Worm (Caenorhabditis elegans) whole organism, L1 larva: ENCODE data around the gene E02C12.6.

Source experiments
- C34B4.2 ChIP-seq: sonication (generic microtip); optimal IDR thresholded peaks from 2 replicates; lab custom pipeline; 2017; ENCODE audit warnings: mild to moderate bottlenecking, missing genetic modification characterization, missing compliant biosample characterization
- alr-1 ChIP-seq: fragments of 200-800 bp; sonication (Bioruptor generic); optimal IDR thresholded peaks from 2 replicates; lab custom pipeline; 2018; ENCODE audit warnings: borderline replicate concordance, mild to moderate bottlenecking, missing genetic modification characterization, missing compliant biosample characterization
- aly-2 ChIP-seq: fragments of 150-350 bp; optimal IDR thresholded peaks from 2 replicates; lab custom pipeline; 2014; ENCODE audit warnings: missing biosample characterization, missing genetic modification characterization
- ceh-8 ChIP-seq: fragments of 200-800 bp; sonication (Bioruptor generic); optimal IDR thresholded peaks from 2 replicates; lab custom pipeline; 2018; ENCODE audit warnings: mild to moderate bottlenecking, missing genetic modification characterization, moderate library complexity, missing compliant biosample characterization
- ceh-82 ChIP-seq, 3 experiments: fragments of 150-350 bp in 1 of 3; sonication (generic microtip) in 2 of 3; optimal IDR thresholded peaks; 2 replicates each; lab custom pipeline; 2014 to 2017; ENCODE audit warnings: missing biosample characterization in 3 of 3, missing genetic modification characterization in 3 of 3
- ceh-90 ChIP-seq: sonication (generic microtip); optimal IDR thresholded peaks from 2 replicates; lab custom pipeline; 2016; ENCODE audit warnings: missing genetic modification characterization, missing compliant biosample characterization
- efl-1 ChIP-seq, 4 experiments: fragments of 150-350 bp; optimal IDR thresholded peaks in 3 of 4; peaks in 1 of 4; 1 replicate in 1 of 4; 2 replicates in 3 of 4; lab custom pipeline; 2014; ENCODE audit warnings: missing biosample characterization in 2 of 4, missing genetic modification characterization in 2 of 4, missing genetic modification reagents in 2 of 4
- egl-13 ChIP-seq: sonication (generic microtip); optimal IDR thresholded peaks from 2 replicates; lab custom pipeline; 2016; ENCODE audit warnings: missing genotype, missing genetic modification reagents, missing genetic modification characterization, missing compliant biosample characterization
- elt-2 ChIP-seq: sonication (generic microtip); optimal IDR thresholded peaks from 2 replicates; lab custom pipeline; 2016; ENCODE audit warnings: missing genetic modification characterization, mild to moderate bottlenecking, inconsistent platforms, missing compliant biosample characterization, missing genetic modification reagents
- elt-3 ChIP-seq, 6 experiments: fragments of 150-350 bp in 1 of 6; sonication (generic microtip); optimal IDR thresholded peaks; 2 replicates each; lab custom pipeline; 2017 to 2018; ENCODE audit warnings: missing biosample characterization in 6 of 6, missing genetic modification characterization in 6 of 6, inconsistent platforms in 1 of 6
- fkh-10 ChIP-seq: sonication (generic microtip); optimal IDR thresholded peaks from 2 replicates; lab custom pipeline; 2017; ENCODE audit warnings: missing biosample characterization, missing genetic modification reagents, missing genetic modification characterization
- grh-1 ChIP-seq: fragments of 200-800 bp; sonication (Bioruptor generic); IDR thresholded peaks from 2 replicates; pipeline ENCODE4 v1.3.6; 2022; ENCODE audit warnings: missing genetic modification reagents, missing genetic modification characterization, missing compliant biosample characterization
- hlh-17 ChIP-seq: fragments of 200-800 bp; sonication (Bioruptor generic); optimal IDR thresholded peaks from 2 replicates; lab custom pipeline; 2018; ENCODE audit warnings: missing genetic modification characterization, mild to moderate bottlenecking, missing compliant biosample characterization, moderate library complexity, borderline replicate concordance
- hpl-2 ChIP-seq: fragments of 150-350 bp; optimal IDR thresholded peaks from 2 replicates; lab custom pipeline; 2014; ENCODE audit warnings: missing biosample characterization, missing genetic modification reagents, missing genetic modification characterization
- irx-1 ChIP-seq: sonication (generic microtip); optimal IDR thresholded peaks from 2 replicates; lab custom pipeline; 2016; ENCODE audit warnings: missing genetic modification characterization, missing compliant biosample characterization
- lin-13 ChIP-seq: fragments of 150-350 bp; optimal IDR thresholded peaks from 2 replicates; lab custom pipeline; 2014; ENCODE audit warnings: missing biosample characterization, missing genetic modification reagents, missing genetic modification characterization
- lin-14 ChIP-seq: fragments of 200-800 bp; sonication (Bioruptor generic); optimal IDR thresholded peaks from 2 replicates; lab custom pipeline; 2018; ENCODE audit warnings: mild to moderate bottlenecking, missing genetic modification characterization, moderate library complexity, missing compliant biosample characterization
- lin-35 ChIP-seq, 2 experiments: fragments of 150-350 bp; optimal IDR thresholded peaks; 2 replicates each; lab custom pipeline; 2014; ENCODE audit warnings: missing biosample characterization in 2 of 2, missing genetic modification characterization in 2 of 2, missing genetic modification reagents in 2 of 2
- lin-39 ChIP-seq: fragments of 150-350 bp; optimal IDR thresholded peaks from 2 replicates; lab custom pipeline; 2014; ENCODE audit warnings: missing biosample characterization, missing genetic modification reagents, missing genetic modification characterization
- lsy-2 ChIP-seq, 2 experiments: fragments of 150-350 bp; optimal IDR thresholded peaks; 2 replicates each; lab custom pipeline; 2014; ENCODE audit warnings: missing biosample characterization in 2 of 2, missing genetic modification characterization in 2 of 2
- mab-9 ChIP-seq: fragments of 200-800 bp; sonication (Bioruptor generic); IDR thresholded peaks from 2 replicates; pipeline ENCODE4 v1.3.6; 2022; ENCODE audit warnings: missing genetic modification reagents, missing genetic modification characterization, missing compliant biosample characterization
- mdl-1 ChIP-seq, 2 experiments: fragments of 150-350 bp; optimal IDR thresholded peaks; 2 replicates each; lab custom pipeline; 2014 to 2017; ENCODE audit warnings: missing biosample characterization in 2 of 2, missing genetic modification characterization in 2 of 2, inconsistent platforms in 1 of 2
- mep-1 ChIP-seq: fragments of 150-350 bp; optimal IDR thresholded peaks from 2 replicates; lab custom pipeline; 2014; ENCODE audit warnings: missing biosample characterization, missing genetic modification characterization
- nhr-12 ChIP-seq: sonication (generic microtip); optimal IDR thresholded peaks from 2 replicates; lab custom pipeline; 2017; ENCODE audit warnings: missing biosample characterization, missing genetic modification characterization
- nhr-20 ChIP-seq: sonication (generic microtip); optimal IDR thresholded peaks from 2 replicates; lab custom pipeline; 2016; ENCODE audit warnings: mild to moderate bottlenecking, missing genetic modification characterization, missing compliant biosample characterization
- nhr-47 ChIP-seq: sonication (generic microtip); optimal IDR thresholded peaks from 2 replicates; lab custom pipeline; 2016; ENCODE audit warnings: mild to moderate bottlenecking, missing genetic modification characterization, moderate library complexity, missing compliant biosample characterization
- nhr-84 ChIP-seq: sonication (generic microtip); optimal IDR thresholded peaks from 2 replicates; lab custom pipeline; 2017; ENCODE audit warnings: missing biosample characterization, missing genetic modification characterization
- nhr-85 ChIP-seq: sonication (generic microtip); peaks from one replicate; lab custom pipeline; 2016; ENCODE audit warnings: missing genetic modification characterization, inconsistent platforms, missing compliant biosample characterization
- nhr-90 ChIP-seq: sonication (generic microtip); optimal IDR thresholded peaks from 2 replicates; lab custom pipeline; 2016; ENCODE audit warnings: mild to moderate bottlenecking, missing genetic modification characterization, missing compliant biosample characterization; ENCODE audit not compliant: poor library complexity
- pag-3 ChIP-seq: sonication (generic microtip); optimal IDR thresholded peaks from 2 replicates; lab custom pipeline; 2017; ENCODE audit warnings: missing genetic modification characterization, mild to moderate bottlenecking, missing compliant biosample characterization, antibody characterized with exemption, borderline replicate concordance; ENCODE audit not compliant: insufficient read depth
- pax-3 ChIP-seq: fragments of 200-800 bp; sonication (Bioruptor generic); optimal IDR thresholded peaks from 2 replicates; lab custom pipeline; 2018; ENCODE audit warnings: mild to moderate bottlenecking, missing genetic modification characterization, moderate library complexity, missing compliant biosample characterization
- pqm-1 ChIP-seq: sonication (generic microtip); optimal IDR thresholded peaks from 3 replicates; lab custom pipeline; 2017; ENCODE audit warnings: missing biosample characterization, missing genetic modification characterization
- rnt-1 ChIP-seq: sonication (generic microtip); optimal IDR thresholded peaks from 2 replicates; lab custom pipeline; 2016; ENCODE audit warnings: mild to moderate bottlenecking, missing genetic modification characterization, moderate library complexity, missing compliant biosample characterization
- snpc-4 ChIP-seq: fragments of 150-350 bp; optimal IDR thresholded peaks from 2 replicates; lab custom pipeline; 2014; ENCODE audit warnings: missing biosample characterization, missing genetic modification characterization
- snu-23 ChIP-seq: sonication (generic microtip); optimal IDR thresholded peaks from 2 replicates; lab custom pipeline; 2016; ENCODE audit warnings: missing genetic modification characterization, missing compliant biosample characterization
- sptf-1 ChIP-seq: fragments of 150-350 bp; optimal IDR thresholded peaks from 2 replicates; lab custom pipeline; 2014; ENCODE audit warnings: missing biosample characterization, missing genetic modification characterization
- tbx-2 ChIP-seq: sonication (generic microtip); optimal IDR thresholded peaks from 2 replicates; lab custom pipeline; 2016; ENCODE audit warnings: missing genetic modification characterization, missing compliant biosample characterization
- tlp-1 ChIP-seq: fragments of 150-350 bp; optimal IDR thresholded peaks from 2 replicates; lab custom pipeline; 2014; ENCODE audit warnings: missing biosample characterization, missing genetic modification characterization
- unc-130 ChIP-seq: fragments of 150-350 bp; optimal IDR thresholded peaks from 2 replicates; lab custom pipeline; 2017; ENCODE audit warnings: missing biosample characterization, missing genetic modification characterization, inconsistent platforms
- vab-15 ChIP-seq: sonication (generic microtip); optimal IDR thresholded peaks from 2 replicates; lab custom pipeline; 2017; ENCODE audit warnings: missing genotype, mild to moderate bottlenecking, missing genetic modification characterization, missing compliant biosample characterization
- xbp-1 ChIP-seq: sonication (generic microtip); optimal IDR thresholded peaks from 2 replicates; lab custom pipeline; 2016; ENCODE audit warnings: missing genetic modification characterization, missing compliant biosample characterization
- zag-1 ChIP-seq: fragments of 150-350 bp; optimal IDR thresholded peaks from 2 replicates; lab custom pipeline; 2014; ENCODE audit warnings: missing biosample characterization, missing genetic modification characterization
- zip-4 ChIP-seq: fragments of 200-800 bp; sonication (Bioruptor generic); optimal IDR thresholded peaks from 2 replicates; lab custom pipeline; 2018; ENCODE audit warnings: mild to moderate bottlenecking, missing genetic modification characterization, moderate library complexity, missing compliant biosample characterization

E02C12.6 gene

ce11 chrV:9324167-9324566, 46.7 kb downstream of the E02C12.6 start (continued):
- TF ChIP-seq unc-130 (tag; lab: Kevin White, UChicago): no peak
- TF ChIP-seq ceh-82 (tag; optimal IDR thresholded peaks at IDR 0.05; lab: Kevin White, UChicago): no peak
- peak; percentile 56 for TF ChIP-seq nhr-85 (tag; lab: Kevin White, UChicago)
- no peak for TF ChIP-seq hpl-2 (GFP tag; lab: Kevin White, UChicago)
- TF ChIP-seq alr-1 (tag; lab: Kevin White, UChicago): no peak
- peak; percentile 3 for TF ChIP-seq nhr-20 (tag; lab: Kevin White, UChicago)
- no peak for TF ChIP-seq sptf-1 (tag; lab: Kevin White, UChicago)
- no peak for TF ChIP-seq grh-1 (GFP tag; lab: Robert Waterston, UW)
- no peak for TF ChIP-seq hlh-17
- TF ChIP-seq mep-1 (tag; lab: Kevin White, UChicago): peak; percentile 39
- peak; percentile 35 for TF ChIP-seq lin-14 (GFP tag; lab: Kevin White, UChicago)
- no peak for TF ChIP-seq pag-3 (tag; lab: Kevin White, UChicago)
- no peak for TF ChIP-seq zip-4
- no peak for TF ChIP-seq nhr-12 (tag; lab: Kevin White, UChicago)
- TF ChIP-seq zag-1 (tag; lab: Kevin White, UChicago): no peak
- TF ChIP-seq ceh-8: no peak
- TF ChIP-seq nhr-90: no peak
- TF ChIP-seq pqm-1: no peak
- no peak for TF ChIP-seq ceh-90 (tag; lab: Kevin White, UChicago)
- no peak for TF ChIP-seq xbp-1 (tag; lab: Kevin White, UChicago)
- no peak for TF ChIP-seq nhr-47 (tag; lab: Kevin White, UChicago)
- no peak for TF ChIP-seq nhr-84
- TF ChIP-seq egl-13 (tag; lab: Kevin White, UChicago): no peak
- TF ChIP-seq lin-13 (GFP tag; lab: Kevin White, UChicago): no peak
- TF ChIP-seq efl-1 (optimal IDR thresholded peaks at IDR 0.05; lab: Kevin White, UChicago): no peak
- TF ChIP-seq efl-1 (GFP tag; optimal IDR thresholded peaks at IDR 0.05 in 1 of 2; lab: Kevin White, UChicago): no peak
- no peak for TF ChIP-seq snu-23 (GFP tag; lab: Kevin White, UChicago)
- no peak for TF ChIP-seq lsy-2 (tag; optimal IDR thresholded peaks at IDR 0.05; lab: Kevin White, UChicago)
- TF ChIP-seq mab-9: no peak
- TF ChIP-seq tlp-1: no peak
- no peak for TF ChIP-seq aly-2 (tag; lab: Kevin White, UChicago)
- TF ChIP-seq lin-35 (GFP tag; optimal IDR thresholded peaks at IDR 0.05; lab: Kevin White, UChicago): peak in 1 of 2 experiments; percentile 11
- TF ChIP-seq rnt-1 (tag; lab: Kevin White, UChicago): no peak
- TF ChIP-seq fkh-10 (GFP tag; lab: Kevin White, UChicago): no peak
- no peak for TF ChIP-seq snpc-4 (tag; lab: Kevin White, UChicago)
- no peak for TF ChIP-seq tbx-2 (tag; lab: Kevin White, UChicago)
- TF ChIP-seq irx-1 (tag; lab: Kevin White, UChicago): no peak
- TF ChIP-seq C34B4.2 (tag; lab: Kevin White, UChicago): no peak
- TF ChIP-seq elt-2 (tag; lab: Kevin White, UChicago): no peak

ce11 chrV:9322886-9323285, 48.0 kb downstream of the E02C12.6 start, which contains the start of gene tag-153:
TSS of gene tag-153 (plus strand) at chrV:9323085.
- no peak for TF ChIP-seq pax-3
- no peak for TF ChIP-seq hlh-17
- TF ChIP-seq elt-3 (tag; optimal IDR thresholded peaks at IDR 0.05; lab: Kevin White, UChicago): no peak
- TF ChIP-seq mab-9: no peak
- TF ChIP-seq vab-15 (tag; lab: Kevin White, UChicago): no peak
- no peak for TF ChIP-seq tlp-1
- no peak for TF ChIP-seq snpc-4 (tag; lab: Kevin White, UChicago)
- TF ChIP-seq nhr-12 (tag; lab: Kevin White, UChicago): no peak
- no peak for TF ChIP-seq lin-39
- no peak for TF ChIP-seq rnt-1 (tag; lab: Kevin White, UChicago)
- TF ChIP-seq lsy-2 (tag; optimal IDR thresholded peaks at IDR 0.05; lab: Kevin White, UChicago): no peak
- no peak for TF ChIP-seq ceh-8
- TF ChIP-seq efl-1 (optimal IDR thresholded peaks at IDR 0.05; lab: Kevin White, UChicago): no peak
- no peak for TF ChIP-seq efl-1 (GFP tag; optimal IDR thresholded peaks at IDR 0.05 in 1 of 2; lab: Kevin White, UChicago)
- no peak for TF ChIP-seq egl-13 (tag; lab: Kevin White, UChicago)
- no peak for TF ChIP-seq mdl-1 (tag; optimal IDR thresholded peaks at IDR 0.05; lab: Kevin White, UChicago)
